Fruit fly (Drosophila melanogaster) whole organism, embryonic: Measurements from ENCODE around the gene stnB.

Experiments
- Aef1 ChIP-seq: fragments of 200-800 bp; sonication (Bioruptor generic); IDR thresholded peaks from 3 replicates; pipeline ENCODE4 v1.3.6; 2022; ENCODE audit warnings: missing biosample characterization, missing genetic modification characterization
- CG10543 ChIP-seq: fragments of 200-800 bp; sonication (Bioruptor generic); optimal IDR thresholded peaks from 3 replicates; lab custom pipeline; 2017; ENCODE audit warnings: missing biosample characterization, mild to moderate bottlenecking, missing genetic modification characterization, moderate library complexity
- CG11723 ChIP-seq: fragments of 200-800 bp; sonication (Bioruptor generic); optimal IDR thresholded peaks from 2 replicates; lab custom pipeline; 2017; ENCODE audit warnings: missing biosample characterization, mild to moderate bottlenecking, missing genetic modification characterization
- CG1233 ChIP-seq: fragments of 200-800 bp; sonication (Bioruptor generic); optimal IDR thresholded peaks from 4 replicates; lab custom pipeline; 2018; ENCODE audit warnings: missing biosample characterization, mild to moderate bottlenecking, missing genetic modification characterization
- CG13894 ChIP-seq: fragments of 200-800 bp; sonication (Bioruptor generic); optimal IDR thresholded peaks from 3 replicates; lab custom pipeline; 2018; ENCODE audit warnings: missing biosample characterization, mild to moderate bottlenecking, missing genetic modification characterization, moderate library complexity
- CG15601 ChIP-seq: fragments of 200-800 bp; sonication (Bioruptor generic); optimal IDR thresholded peaks from 3 replicates; lab custom pipeline; 2019; ENCODE audit warnings: missing biosample characterization, mild to moderate bottlenecking, missing genetic modification characterization, moderate library complexity
- CG18599 ChIP-seq: fragments of 200-800 bp; sonication (Bioruptor generic); optimal IDR thresholded peaks from 3 replicates; lab custom pipeline; 2017; ENCODE audit warnings: missing biosample characterization, missing genetic modification characterization, mild to moderate bottlenecking, moderate library complexity, missing genetic modification reagents
- CG30403 ChIP-seq: fragments of 200-800 bp; sonication (Bioruptor generic); optimal IDR thresholded peaks from 3 replicates; lab custom pipeline; 2016; ENCODE audit warnings: missing biosample characterization, missing genetic modification characterization
- CG6175 ChIP-seq: fragments of 200-800 bp; sonication (Bioruptor generic); IDR thresholded peaks from 3 replicates; pipeline ENCODE4 v1.3.6; 2022; ENCODE audit warnings: missing biosample characterization, missing genetic modification characterization
- CG6654 ChIP-seq: fragments of 200-800 bp; sonication (Bioruptor generic); optimal IDR thresholded peaks from 2 replicates; lab custom pipeline; 2017; ENCODE audit warnings: missing biosample characterization, mild to moderate bottlenecking, missing genetic modification characterization
- CG6683 ChIP-seq: fragments of 200-800 bp; sonication (Bioruptor generic); optimal IDR thresholded peaks from 2 replicates; lab custom pipeline; 2017; ENCODE audit warnings: missing biosample characterization, mild to moderate bottlenecking, missing genetic modification characterization, missing genetic modification reagents
- CG6791 ChIP-seq: fragments of 200-800 bp; sonication (Bioruptor generic); IDR thresholded peaks from 3 replicates; pipeline ENCODE4 v1.3.6; 2022; ENCODE audit warnings: missing biosample characterization, missing genetic modification characterization; ENCODE audit not compliant: partially characterized antibody
- CG6813 ChIP-seq: fragments of 200-800 bp; sonication (Bioruptor generic); optimal IDR thresholded peaks from 2 replicates; lab custom pipeline; 2017; ENCODE audit warnings: missing biosample characterization, missing genetic modification characterization, mild to moderate bottlenecking, moderate library complexity, missing genetic modification reagents
- CG7372 ChIP-seq: fragments of 200-800 bp; sonication (Bioruptor generic); IDR thresholded peaks from 2 replicates; pipeline ENCODE4 v1.3.6; 2022; ENCODE audit warnings: missing biosample characterization, missing genetic modification characterization
- CG7928 ChIP-seq: fragments of 200-800 bp; sonication (Bioruptor generic); optimal IDR thresholded peaks from 2 replicates; lab custom pipeline; 2017; ENCODE audit warnings: missing biosample characterization, mild to moderate bottlenecking, missing genetic modification characterization
- CG8944 ChIP-seq: fragments of 200-800 bp; sonication (Bioruptor generic); optimal IDR thresholded peaks from 3 replicates; lab custom pipeline; 2016; ENCODE audit warnings: missing biosample characterization, missing genetic modification characterization
- CG9609 ChIP-seq: fragments of 200-800 bp; sonication (Bioruptor generic); optimal IDR thresholded peaks from 3 replicates; lab custom pipeline; 2016; ENCODE audit warnings: missing biosample characterization, missing genetic modification characterization
- Drgx ChIP-seq: fragments of 200-800 bp; sonication (Bioruptor generic); IDR thresholded peaks from 2 replicates; pipeline ENCODE4 v1.3.6; 2022; ENCODE audit warnings: missing biosample characterization, missing genetic modification characterization
- E2f1 ChIP-seq: fragments of 200-800 bp; sonication (Bioruptor generic); IDR thresholded peaks from 2 replicates; pipeline ENCODE4 v1.3.6; 2022; ENCODE audit warnings: missing biosample characterization, missing genetic modification characterization
- Hsf ChIP-seq: fragments of 200-800 bp; sonication (Bioruptor generic); optimal IDR thresholded peaks from 3 replicates; lab custom pipeline; 2016; ENCODE audit warnings: missing biosample characterization, missing genetic modification characterization
- Jarid2 ChIP-seq: fragments of 200-800 bp; sonication (Bioruptor generic); optimal IDR thresholded peaks from 3 replicates; lab custom pipeline; 2017; ENCODE audit warnings: mild to moderate bottlenecking, missing biosample characterization, missing genetic modification reagents, missing genetic modification characterization
- NC2β ChIP-seq: fragments of 200-800 bp; sonication (Bioruptor generic); optimal IDR thresholded peaks from 2 replicates; lab custom pipeline; 2016; ENCODE audit warnings: missing biosample characterization, missing genetic modification characterization
- Nf-YA ChIP-seq: fragments of 200-800 bp; sonication (Bioruptor generic); IDR thresholded peaks from 2 replicates; pipeline ENCODE4 v1.3.6; 2022; ENCODE audit warnings: missing biosample characterization, missing genetic modification characterization
- PHDP ChIP-seq: fragments of 200-800 bp; sonication (Bioruptor generic); optimal IDR thresholded peaks from 3 replicates; lab custom pipeline; 2018; ENCODE audit warnings: missing biosample characterization, mild to moderate bottlenecking, missing genetic modification characterization, moderate library complexity
- ac ChIP-seq: fragments of 200-800 bp; sonication (Bioruptor generic); optimal IDR thresholded peaks from 3 replicates; lab custom pipeline; 2017; ENCODE audit warnings: missing biosample characterization, mild to moderate bottlenecking, missing genetic modification characterization
- ase ChIP-seq: fragments of 200-800 bp; sonication (Bioruptor generic); IDR thresholded peaks from 3 replicates; pipeline ENCODE4 v1.3.6; 2022; ENCODE audit warnings: missing biosample characterization, missing genetic modification characterization
- ato ChIP-seq: fragments of 200-800 bp; sonication (Bioruptor generic); IDR thresholded peaks from 2 replicates; pipeline ENCODE4 v1.3.6; 2022; ENCODE audit warnings: missing biosample characterization, missing genetic modification characterization; ENCODE audit not compliant: partially characterized antibody
- cad ChIP-seq: fragments of >200 bp; optimal IDR thresholded peaks from 2 replicates; lab custom pipeline; 2017; ENCODE audit warnings: missing biosample characterization, missing genetic modification characterization
- chm ChIP-seq: fragments of 200-800 bp; sonication (Bioruptor generic); IDR thresholded peaks from 2 replicates; pipeline ENCODE4 v1.3.6; 2022; ENCODE audit warnings: missing biosample characterization, missing genetic modification characterization
- dm ChIP-seq: fragments of 200-800 bp; sonication (Bioruptor generic); optimal IDR thresholded peaks from 3 replicates; lab custom pipeline; 2016; ENCODE audit warnings: missing biosample characterization, missing genetic modification characterization
- dpn ChIP-seq, 2 experiments: fragments of 200-800 bp; sonication (Bioruptor generic); optimal IDR thresholded peaks; 3 replicates each; lab custom pipeline; 2016; ENCODE audit warnings: missing biosample characterization in 2 of 2, missing genetic modification characterization in 2 of 2
- eve ChIP-seq, 2 experiments: fragments of >200 bp; optimal IDR thresholded peaks; 2 replicates each; lab custom pipeline; 2017; ENCODE audit warnings: missing biosample characterization in 2 of 2, missing genetic modification characterization in 2 of 2
- grau ChIP-seq: fragments of 200-800 bp; optimal IDR thresholded peaks from 3 replicates; lab custom pipeline; 2019; ENCODE audit warnings: missing biosample characterization, mild to moderate bottlenecking, missing genetic modification characterization, moderate library complexity
- ind ChIP-seq: fragments of 200-800 bp; sonication (Bioruptor generic); optimal IDR thresholded peaks from 3 replicates; lab custom pipeline; 2016; ENCODE audit warnings: missing biosample characterization, missing genetic modification characterization
- kay ChIP-seq: fragments of 200-800 bp; sonication (Bioruptor generic); optimal IDR thresholded peaks from 2 replicates; lab custom pipeline; 2016; ENCODE audit warnings: missing biosample characterization, missing genetic modification characterization
- luna ChIP-seq: fragments of 200-800 bp; sonication (Bioruptor generic); optimal IDR thresholded peaks from 2 replicates; lab custom pipeline; 2016; ENCODE audit warnings: missing biosample characterization, missing genetic modification characterization
- mld ChIP-seq: fragments of 200-800 bp; sonication (Bioruptor generic); IDR thresholded peaks from 3 replicates; pipeline ENCODE4 v1.3.6; 2022; ENCODE audit warnings: missing biosample characterization, missing genetic modification characterization; ENCODE audit not compliant: partially characterized antibody
- p53 ChIP-seq: fragments of 200-800 bp; sonication (Bioruptor generic); optimal IDR thresholded peaks from 2 replicates; lab custom pipeline; 2016; ENCODE audit warnings: missing biosample characterization, missing genetic modification characterization
- peb ChIP-seq: fragments of 200-800 bp; sonication (Bioruptor generic); IDR thresholded peaks from 2 replicates; pipeline ENCODE4 v1.3.6; 2022; ENCODE audit warnings: missing biosample characterization, missing genetic modification characterization
- phol ChIP-seq: fragments of 200-800 bp; sonication (Bioruptor generic); optimal IDR thresholded peaks from 3 replicates; lab custom pipeline; 2018; ENCODE audit warnings: missing biosample characterization, mild to moderate bottlenecking, missing genetic modification characterization, moderate library complexity
- psq ChIP-seq: fragments of 200-800 bp; sonication (Bioruptor generic); optimal IDR thresholded peaks from 2 replicates; lab custom pipeline; 2017; ENCODE audit warnings: missing biosample characterization, missing genetic modification characterization
- ranshi ChIP-seq: fragments of 200-800 bp; sonication (Bioruptor generic); IDR thresholded peaks from 2 replicates; pipeline ENCODE4 v1.3.6; 2022; ENCODE audit warnings: missing biosample characterization, missing genetic modification characterization
- rib ChIP-seq: fragments of 200-800 bp; sonication (Bioruptor generic); IDR thresholded peaks from 2 replicates; pipeline ENCODE4 v1.3.6; 2022; ENCODE audit warnings: missing biosample characterization, missing genetic modification characterization
- run ChIP-seq: fragments of 200-800 bp; sonication (Bioruptor generic); optimal IDR thresholded peaks from 3 replicates; lab custom pipeline; 2018; ENCODE audit warnings: missing biosample characterization, mild to moderate bottlenecking, missing genetic modification characterization
- sens ChIP-seq: fragments of 200-800 bp; sonication (Bioruptor generic); peaks from one replicate; lab custom pipeline; 2016; ENCODE audit warnings: missing biosample characterization, missing genetic modification characterization
- tap ChIP-seq: fragments of 200-800 bp; optimal IDR thresholded peaks from 3 replicates; lab custom pipeline; 2019; ENCODE audit warnings: missing biosample characterization, mild to moderate bottlenecking, missing genetic modification characterization, moderate library complexity
- tgo ChIP-seq: fragments of 200-800 bp; sonication (Bioruptor generic); IDR thresholded peaks from 3 replicates; pipeline ENCODE4 v1.3.6; 2022; ENCODE audit warnings: missing biosample characterization, missing genetic modification characterization
- tx ChIP-seq: fragments of 200-800 bp; sonication (Bioruptor generic); optimal IDR thresholded peaks from 2 replicates; lab custom pipeline; 2016; ENCODE audit warnings: missing biosample characterization, missing genetic modification characterization
- unpg ChIP-seq: fragments of 200-800 bp; sonication (Bioruptor generic); optimal IDR thresholded peaks from 3 replicates; lab custom pipeline; 2018; ENCODE audit warnings: missing biosample characterization, mild to moderate bottlenecking, missing genetic modification characterization, moderate library complexity
- zf30C ChIP-seq: fragments of 200-800 bp; sonication (Bioruptor generic); optimal IDR thresholded peaks from 3 replicates; lab custom pipeline; 2018; ENCODE audit warnings: missing biosample characterization, mild to moderate bottlenecking, missing genetic modification characterization

stnB gene

dm6 chrX:23004598-23005469, at the start of gene stnB, which contains the start of gene stnA (continued):
- TF ChIP-seq CG13894 (peak; percentile 28), CG6791 (GFP tag; lab: Robert Waterston, UW) (no peak), CG11723 (GFP tag; lab: Kevin White, UChicago) (no peak), CG6175 (GFP tag; lab: Robert Waterston, UW) (no peak), chm (no peak), ind (peak; percentile 4), Aef1 (GFP tag; lab: Robert Waterston, UW) (0 out of 3 replicates have a peak, but pooled peaks have one; percentile 18), ranshi (GFP tag; lab: Robert Waterston, UW) (no peak), rib (GFP tag; lab: Robert Waterston, UW) (no peak), p53 (GFP tag; lab: Kevin White, UChicago) (no peak), grau (peak; percentile 47), psq (GFP tag; lab: Kevin White, UChicago) (no peak), Nf-YA (GFP tag; lab: Robert Waterston, UW) (no peak), run (tag; lab: Kevin White, UChicago) (no peak), CG7372 (GFP tag; lab: Robert Waterston, UW) (peak; percentile 22; the same call in 1 of the 2 replicates), CG6813 (no peak), CG15601 (tag; lab: Kevin White, UChicago) (no peak), peb (no peak), unpg (no peak), mld (GFP tag; lab: Robert Waterston, UW) (no peak), phol (tag; lab: Kevin White, UChicago) (peak; percentile 12), kay (no peak), dpn (GFP tag; optimal IDR thresholded peaks at IDR 0.05; lab: Kevin White, UChicago) (peak in 1 of 2 experiments; percentile 13), Hsf (GFP tag; lab: Kevin White, UChicago) (peak; percentile 23), tap (tag; lab: Kevin White, UChicago) (no peak), CG6654 (GFP tag; lab: Kevin White, UChicago) (no peak), ato (GFP tag; lab: Robert Waterston, UW) (no peak), E2f1 (GFP tag; lab: Robert Waterston, UW) (peak; percentile 36), Drgx (no peak), CG7928 (peak; percentile 50), sens (peak; percentile 74), CG18599 (GFP tag; lab: Kevin White, UChicago) (peak; percentile 62), cad (no peak), CG9609 (no peak), ac (GFP tag; lab: Kevin White, UChicago) (no peak), Jarid2 (GFP tag; lab: Kevin White, UChicago) (no peak), dm (GFP tag; lab: Kevin White, UChicago) (no peak), zf30C (GFP tag; lab: Kevin White, UChicago) (no peak), PHDP (tag; lab: Kevin White, UChicago) (peak; percentile 10), CG8944 (no peak), luna (GFP tag; lab: Kevin White, UChicago) (no peak), tx (GFP tag; lab: Kevin White, UChicago) (no peak), CG6683 (GFP tag; lab: Kevin White, UChicago) (no peak), CG30403 (GFP tag; lab: Kevin White, UChicago) (peak; percentile 26), NC2β (GFP tag; lab: Kevin White, UChicago) (no peak), ase (GFP tag; lab: Robert Waterston, UW) (no peak), CG1233 (GFP tag; lab: Kevin White, UChicago) (no peak), CG10543 (GFP tag; lab: Kevin White, UChicago) (peak; percentile 16), tgo (GFP tag; lab: Robert Waterston, UW) (0 out of 3 replicates have a peak, but pooled peaks have one; percentile 16), eve (GFP tag; optimal IDR thresholded peaks at IDR 0.05; lab: Kevin White, UChicago) (peak in 1 of 2 experiments; percentile 13)
